Worm (Caenorhabditis elegans) whole organism, L1 larva: ENCODE results near the gene rict-1.
A peak's percentile ranks its signal among the peaks of the same experiment; 100 is the strongest.

Source experiments
- alr-1 ChIP-seq: fragments of 200-800 bp; sonication (Bioruptor generic); optimal IDR thresholded peaks from 2 replicates; lab custom pipeline; 2018; ENCODE audit warnings: borderline replicate concordance, mild to moderate bottlenecking, missing genetic modification characterization, missing compliant biosample characterization
- ceh-63 ChIP-seq: fragments of 200-800 bp; sonication (Bioruptor generic); optimal IDR thresholded peaks from 2 replicates; lab custom pipeline; 2018; ENCODE audit warnings: mild to moderate bottlenecking, missing genetic modification characterization, missing compliant biosample characterization
- ceh-82 ChIP-seq, 3 experiments: fragments of 150-350 bp in 1 of 3; sonication (generic microtip) in 2 of 3; optimal IDR thresholded peaks; 2 replicates each; lab custom pipeline; 2014 to 2017; ENCODE audit warnings: missing biosample characterization in 3 of 3, missing genetic modification characterization in 3 of 3
- efl-1 ChIP-seq, 4 experiments: fragments of 150-350 bp; optimal IDR thresholded peaks in 3 of 4; peaks in 1 of 4; 1 replicate in 1 of 4; 2 replicates in 3 of 4; lab custom pipeline; 2014; ENCODE audit warnings: missing biosample characterization in 2 of 4, missing genetic modification characterization in 2 of 4, missing genetic modification reagents in 2 of 4
- efl-3 ChIP-seq: fragments of 200-800 bp; sonication (Bioruptor generic); optimal IDR thresholded peaks from 2 replicates; lab custom pipeline; 2018; ENCODE audit warnings: mild to moderate bottlenecking, missing genetic modification characterization, missing compliant biosample characterization
- elt-3 ChIP-seq, 6 experiments: fragments of 150-350 bp in 1 of 6; sonication (generic microtip); optimal IDR thresholded peaks; 2 replicates each; lab custom pipeline; 2017 to 2018; ENCODE audit warnings: missing biosample characterization in 6 of 6, missing genetic modification characterization in 6 of 6, inconsistent platforms in 1 of 6
- fkh-4 ChIP-seq: sonication (generic microtip); optimal IDR thresholded peaks from 2 replicates; lab custom pipeline; 2016; ENCODE audit warnings: missing compliant biosample characterization, missing genetic modification characterization, borderline replicate concordance
- lir-3 ChIP-seq: sonication (generic microtip); optimal IDR thresholded peaks from 2 replicates; lab custom pipeline; 2016; ENCODE audit warnings: mild to moderate bottlenecking, missing genetic modification characterization, moderate library complexity, missing compliant biosample characterization; ENCODE audit not compliant: poor library complexity
- mab-9 ChIP-seq: fragments of 200-800 bp; sonication (Bioruptor generic); IDR thresholded peaks from 2 replicates; pipeline ENCODE4 v1.3.6; 2022; ENCODE audit warnings: missing genetic modification reagents, missing genetic modification characterization, missing compliant biosample characterization
- nhr-12 ChIP-seq: sonication (generic microtip); optimal IDR thresholded peaks from 2 replicates; lab custom pipeline; 2017; ENCODE audit warnings: missing biosample characterization, missing genetic modification characterization
- nhr-19 ChIP-seq: fragments of 200-800 bp; sonication (Bioruptor generic); conservative IDR thresholded peaks from 2 replicates; pipeline ENCODE4 v1.3.6; 2022; ENCODE audit warnings: missing genetic modification characterization, missing compliant biosample characterization
- unc-86 ChIP-seq: sonication (generic microtip); optimal IDR thresholded peaks from 2 replicates; lab custom pipeline; 2016; ENCODE audit warnings: missing genetic modification characterization, missing compliant biosample characterization
- zag-1 ChIP-seq: fragments of 150-350 bp; optimal IDR thresholded peaks from 2 replicates; lab custom pipeline; 2014; ENCODE audit warnings: missing biosample characterization, missing genetic modification characterization
- ztf-11 ChIP-seq, 2 experiments: sonication (generic microtip); optimal IDR thresholded peaks; 2 replicates each; lab custom pipeline; 2016 to 2017; ENCODE audit warnings: missing genetic modification characterization in 2 of 2, missing biosample characterization in 1 of 2, missing compliant biosample characterization in 1 of 2

DNA sequence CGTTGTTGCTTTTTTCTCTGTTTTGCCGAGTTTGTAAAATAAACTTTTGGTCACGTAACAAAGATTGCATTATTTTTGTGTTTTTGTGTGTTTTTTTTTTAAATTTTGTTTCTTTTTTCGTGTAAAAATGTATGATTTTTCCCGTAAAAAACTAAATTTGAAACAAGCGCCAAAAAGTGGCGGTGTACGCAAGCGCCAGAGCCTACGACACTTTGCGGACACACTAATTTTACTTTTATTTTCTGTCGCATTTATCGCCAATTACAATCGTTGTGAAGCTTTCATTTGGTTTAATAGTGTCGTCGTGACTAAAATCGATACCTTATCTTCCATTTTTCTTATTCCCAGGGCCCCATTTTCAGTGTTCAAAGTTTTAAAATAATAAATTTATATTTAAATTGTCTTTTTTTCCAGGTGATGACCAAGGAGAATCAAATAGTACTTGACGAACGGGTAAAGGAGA is 32.8 kb downstream of the rict-1 start, which contains the start of the genes Y81G3A.1 and gcn-2:
- TF ChIP-seq ceh-63 (GFP tag; lab: Kevin White, UChicago) (no peak), zag-1 (tag; lab: Kevin White, UChicago) (no peak), fkh-4 (tag; lab: Kevin White, UChicago) (no peak), elt-3 (tag; optimal IDR thresholded peaks at IDR 0.05; lab: Kevin White, UChicago) (no peak), mab-9 (GFP tag; lab: Robert Waterston, UW) (peak; percentile 26; the same call in 1 of the 2 replicates), lir-3 (no peak), nhr-12 (tag; lab: Kevin White, UChicago) (no peak), efl-1 (optimal IDR thresholded peaks at IDR 0.05; lab: Kevin White, UChicago) (peak; percentile 97 to 98), efl-1 (GFP tag; optimal IDR thresholded peaks at IDR 0.05 in 1 of 2; lab: Kevin White, UChicago) (peak; percentile 98 to 100), unc-86 (peak; percentile 11), ceh-82 (tag; optimal IDR thresholded peaks at IDR 0.05; lab: Kevin White, UChicago) (peak; percentile 50 to 64 (median 62)), efl-3 (no peak), nhr-19 (GFP tag; lab: Robert Waterston, UW) (peak; percentile 69), ztf-11 (tag; optimal IDR thresholded peaks at IDR 0.05; lab: Kevin White, UChicago) (peak in 1 of 2 experiments; percentile 5), alr-1 (tag; lab: Kevin White, UChicago) (no peak)
